Fruit fly (Drosophila melanogaster): ENCODE measurements around the gene CG13144.

DNA sequence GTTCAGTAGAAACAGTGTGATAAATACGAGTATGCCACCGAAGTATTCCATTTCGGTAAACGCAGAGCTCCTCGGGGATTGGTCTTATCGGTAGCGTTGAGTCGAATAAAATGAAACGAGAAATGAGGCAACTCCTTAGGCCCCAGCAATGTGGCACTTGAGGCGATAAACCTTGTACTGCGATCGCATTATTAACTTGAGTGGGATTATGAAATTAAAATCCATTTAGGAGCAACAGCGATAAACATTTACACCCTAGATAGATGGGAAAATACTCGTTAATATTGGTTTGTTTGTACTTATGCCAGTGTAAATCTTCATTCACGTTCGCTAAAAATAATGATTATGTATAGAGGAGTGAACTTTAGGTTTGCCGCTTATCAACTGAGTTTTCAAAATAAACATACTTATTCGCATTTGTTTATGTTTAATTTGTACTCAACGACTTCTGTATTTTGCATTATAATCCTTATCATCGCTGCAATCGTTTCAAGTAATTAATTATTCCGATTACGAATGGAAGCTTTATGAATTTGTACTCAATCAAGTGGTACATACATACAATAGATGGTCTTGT is 35.2 kb downstream of the CG13144 start:
- TF ChIP-seq CG12768 (GFP tag; optimal IDR thresholded peaks at IDR 0.05) (no peak), CG5204 (GFP tag; optimal IDR thresholded peaks at IDR 0.05) (no peak), Hr96 (GFP tag; optimal IDR thresholded peaks at IDR 0.05) (no peak), CG14711 (tag; optimal IDR thresholded peaks at IDR 0.05) (no peak), tj (GFP tag; optimal IDR thresholded peaks at IDR 0.05) (no peak), CG11617 (GFP tag; optimal IDR thresholded peaks at IDR 0.05) (no peak), CG33017 (tag; optimal IDR thresholded peaks at IDR 0.05) (no peak), bab1 (GFP tag; optimal IDR thresholded peaks at IDR 0.05) (no peak), Crg-1 (GFP tag; optimal IDR thresholded peaks at IDR 0.05) (no peak), CG1620 (GFP tag; optimal IDR thresholded peaks at IDR 0.05) (no peak)
